Worm (Caenorhabditis elegans): Measurements from ENCODE around the gene srd-67.

srd-67 gene

ce11 chrIII:2245727-2246126 is at the start of gene srd-67:
srd-67 (minus strand) TSS chrIII:2245827.
- TF ChIP-seq dao-5 (tag; optimal IDR thresholded peaks at IDR 0.05) (no peak), him-1 (tag; optimal IDR thresholded peaks at IDR 0.05) (no peak), W03F9.2 (tag; optimal IDR thresholded peaks at IDR 0.05) (no peak)

- TF ChIP-seq dao-5 (tag; optimal IDR thresholded peaks at IDR 0.05) (no peak), W03F9.2 (tag; optimal IDR thresholded peaks at IDR 0.05) (no peak), him-1 (tag; optimal IDR thresholded peaks at IDR 0.05) (no peak)
Observed at ce11 chrIII:2294736-2295135, 49.1 kb upstream of the srd-67 start.

ce11 chrIII:2291139-2291538 is 45.5 kb upstream of the srd-67 start, which contains the start of gene fbxa-219:
fbxa-219 (plus strand) TSS chrIII:2291415.
- TF ChIP-seq W03F9.2 (tag; optimal IDR thresholded peaks at IDR 0.05) (no peak), dao-5 (tag; optimal IDR thresholded peaks at IDR 0.05) (no peak), him-1 (tag; optimal IDR thresholded peaks at IDR 0.05) (no peak)

ce11 chrIII:2288261-2288660 is 42.6 kb upstream of the srd-67 start:
- TF ChIP-seq him-1 (tag; optimal IDR thresholded peaks at IDR 0.05) = no peak
- TF ChIP-seq dao-5 (tag; optimal IDR thresholded peaks at IDR 0.05) = no peak
- no peak for TF ChIP-seq W03F9.2 (tag; optimal IDR thresholded peaks at IDR 0.05)

ce11 chrIII:2283341-2283847 is 37.8 kb upstream of the srd-67 start:
- TF ChIP-seq W03F9.2 (tag; optimal IDR thresholded peaks at IDR 0.05) (no peak), him-1 (tag; optimal IDR thresholded peaks at IDR 0.05) (no peak), dao-5 (tag; optimal IDR thresholded peaks at IDR 0.05) (no peak)

ce11 chrIII:2281975-2282957 is 36.6 kb upstream of the srd-67 start, which contains the start of gene Y54F10BM.3:
Y54F10BM.3 (plus strand) TSS chrIII:2282025.
- TF ChIP-seq W03F9.2 (tag; optimal IDR thresholded peaks at IDR 0.05) (no peak), him-1 (tag; optimal IDR thresholded peaks at IDR 0.05) (no peak), dao-5 (tag; optimal IDR thresholded peaks at IDR 0.05) (no peak)

- TF ChIP-seq him-1 (tag; optimal IDR thresholded peaks at IDR 0.05) (no peak), W03F9.2 (tag; optimal IDR thresholded peaks at IDR 0.05) (no peak), dao-5 (tag; optimal IDR thresholded peaks at IDR 0.05) (no peak)
Observed at ce11 chrIII:2280569-2280968, 34.9 kb upstream of the srd-67 start, which contains the start of gene Y54F10BM.22. Y54F10BM.22 (plus strand) TSS chrIII:2280899.

ce11 chrIII:2279457-2279856 is 33.8 kb upstream of the srd-67 start, which contains the start of gene Y54F10BM.23:
Y54F10BM.23 (minus strand) TSS chrIII:2279557.
- no peak for TF ChIP-seq W03F9.2 (tag; optimal IDR thresholded peaks at IDR 0.05)
- TF ChIP-seq dao-5 (tag; optimal IDR thresholded peaks at IDR 0.05) = no peak
- TF ChIP-seq him-1 (tag; optimal IDR thresholded peaks at IDR 0.05) = no peak

- TF ChIP-seq dao-5 (tag; optimal IDR thresholded peaks at IDR 0.05) = no peak
- TF ChIP-seq him-1 (tag; optimal IDR thresholded peaks at IDR 0.05) = no peak
- TF ChIP-seq W03F9.2 (tag; optimal IDR thresholded peaks at IDR 0.05) = no peak
Observed at ce11 chrIII:2276842-2277241, 31.2 kb upstream of the srd-67 start, which contains the start of gene Y54F10BM.21. Y54F10BM.21 (plus strand) TSS chrIII:2277142.

- TF ChIP-seq dao-5 (tag; optimal IDR thresholded peaks at IDR 0.05) (no peak), him-1 (tag; optimal IDR thresholded peaks at IDR 0.05) (no peak), W03F9.2 (tag; optimal IDR thresholded peaks at IDR 0.05) (no peak)
Observed at ce11 chrIII:2272732-2273131, 27.1 kb upstream of the srd-67 start, which contains the start of gene fbxa-39. fbxa-39 (plus strand) TSS chrIII:2273032.

ce11 chrIII:2272075-2272474 is 26.4 kb upstream of the srd-67 start, which contains the start of gene fbxa-48:
fbxa-48 (minus strand) TSS chrIII:2272175.
- TF ChIP-seq dao-5 (tag; optimal IDR thresholded peaks at IDR 0.05) (no peak), W03F9.2 (tag; optimal IDR thresholded peaks at IDR 0.05) (no peak), him-1 (tag; optimal IDR thresholded peaks at IDR 0.05) (no peak)

ce11 chrIII:2265986-2266701 is 20.5 kb upstream of the srd-67 start, which contains the start of gene fbxa-9:
fbxa-9 (plus strand) TSS chrIII:2266651.
- no peak for TF ChIP-seq W03F9.2 (tag; optimal IDR thresholded peaks at IDR 0.05)
- no peak for TF ChIP-seq him-1 (tag; optimal IDR thresholded peaks at IDR 0.05)
- no peak for TF ChIP-seq dao-5 (tag; optimal IDR thresholded peaks at IDR 0.05)

- no peak for TF ChIP-seq him-1 (tag; optimal IDR thresholded peaks at IDR 0.05)
- no peak for TF ChIP-seq dao-5 (tag; optimal IDR thresholded peaks at IDR 0.05)
- TF ChIP-seq W03F9.2 (tag; optimal IDR thresholded peaks at IDR 0.05) = no peak
Observed at ce11 chrIII:2262942-2263341, 17.3 kb upstream of the srd-67 start, which contains the start of gene Y54F10BM.6. Y54F10BM.6 (plus strand) TSS chrIII:2263242.

Data from whole organism, L4/young adult.